Worm (Caenorhabditis elegans): ENCODE data around the gene C39B10.1.

DNA sequence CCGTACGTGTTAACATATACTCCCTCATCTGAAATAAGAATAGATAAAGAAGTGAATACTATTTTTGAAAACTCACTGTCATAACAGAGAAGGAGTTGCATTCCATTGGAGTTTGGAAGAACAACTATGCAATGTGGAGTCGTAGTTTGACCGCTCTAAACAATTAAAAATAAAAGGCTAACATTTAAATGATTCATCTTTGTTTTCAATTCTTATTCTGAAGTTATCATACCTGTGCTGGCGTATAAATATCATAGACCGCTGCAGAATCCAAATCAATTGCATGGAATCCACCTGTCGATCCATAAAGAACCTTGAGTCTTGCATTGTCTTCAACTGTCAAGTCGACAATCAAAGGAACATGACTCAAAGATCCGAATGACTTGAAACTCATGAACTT, 40.7 kb downstream of the C39B10.1 start:
- TF ChIP-seq repo-1 (tag; optimal IDR thresholded peaks at IDR 0.05): no peak
- TF ChIP-seq nhr-90 (tag; optimal IDR thresholded peaks at IDR 0.05): no peak
- no peak for TF ChIP-seq C06A6.2 (GFP tag; conservative IDR thresholded peaks at IDR 0.05)
- TF ChIP-seq dox-1 (GFP tag; IDR thresholded peaks at IDR 0.05): no peak
- no peak for TF ChIP-seq tlf-1 (GFP tag; optimal IDR thresholded peaks at IDR 0.05)
- no peak for TF ChIP-seq F10E7.11 (tag; optimal IDR thresholded peaks at IDR 0.05)
- TF ChIP-seq snpc-4 (GFP tag; optimal IDR thresholded peaks at IDR 0.05): no peak
- TF ChIP-seq snpc-4 (tag; optimal IDR thresholded peaks at IDR 0.05): no peak
- TF ChIP-seq unc-130 (GFP tag; optimal IDR thresholded peaks at IDR 0.05): no peak
- no peak for TF ChIP-seq let-526 (GFP tag; IDR thresholded peaks at IDR 0.05)
- no peak for TF ChIP-seq athp-1 (tag; optimal IDR thresholded peaks at IDR 0.05)
- TF ChIP-seq nhr-80 (tag; optimal IDR thresholded peaks at IDR 0.05): no peak

Measured in whole organism, young adult.